Fruit fly (Drosophila melanogaster) S2 (cell line): ENCODE measurements around the gene shf.

ENCODE experiments used
- CG8478 ChIP-seq: fragments of >200 bp; optimal IDR thresholded peaks from 2 replicates; lab custom pipeline; 2018
- CTCF ChIP-seq, 2 experiments: fragments of >200 bp; optimal IDR thresholded peaks; 2 replicates each; lab custom pipeline; 2018

dm6 chrX:6728597-6729158 is 50.8 kb downstream of the shf start:
- TF ChIP-seq CG8478 (lab: Kevin White, UChicago): no peak
- peak; percentile 82 to 87 for TF ChIP-seq CTCF (optimal IDR thresholded peaks at IDR 0.05; lab: Kevin White, UChicago)
